Worm (Caenorhabditis elegans) whole organism, late embryonic: Measurements from ENCODE around the gene ifg-1.

ENCODE experiments used
- F13H6.1 ChIP-seq: sonication (generic microtip); optimal IDR thresholded peaks from 2 replicates; lab custom pipeline; 2016; ENCODE audit warnings: missing genetic modification characterization, missing compliant biosample characterization
- ahr-1 ChIP-seq: sonication (generic microtip); optimal IDR thresholded peaks from 2 replicates; lab custom pipeline; 2016; ENCODE audit warnings: missing genetic modification characterization, missing compliant biosample characterization
- ama-1 ChIP-seq: fragments of 150-350 bp; optimal IDR thresholded peaks from 2 replicates; lab custom pipeline; 2014
- ceh-19 ChIP-seq: fragments of 200-800 bp; sonication (Bioruptor generic); optimal IDR thresholded peaks from 2 replicates; lab custom pipeline; 2018; ENCODE audit warnings: mild to moderate bottlenecking, missing genetic modification characterization, missing compliant biosample characterization
- ceh-31 ChIP-seq: sonication (generic microtip); optimal IDR thresholded peaks from 2 replicates; lab custom pipeline; 2016; ENCODE audit warnings: missing genetic modification characterization, missing compliant biosample characterization
- ceh-9 ChIP-seq: sonication (generic microtip); optimal IDR thresholded peaks from 2 replicates; lab custom pipeline; 2016; ENCODE audit warnings: mild to moderate bottlenecking, missing genetic modification characterization, inconsistent platforms, missing compliant biosample characterization
- elt-2 ChIP-seq: sonication (generic microtip); optimal IDR thresholded peaks from 2 replicates; lab custom pipeline; 2016; ENCODE audit warnings: missing genetic modification reagents, missing genetic modification characterization, missing compliant biosample characterization
- lin-11 ChIP-seq: fragments of 200-800 bp; sonication (Bioruptor generic); optimal IDR thresholded peaks from 2 replicates; lab custom pipeline; 2018; ENCODE audit warnings: mild to moderate bottlenecking, missing genetic modification characterization, missing compliant biosample characterization
- nfya-1 ChIP-seq: sonication (generic microtip); optimal IDR thresholded peaks from 2 replicates; lab custom pipeline; 2017; ENCODE audit warnings: missing genetic modification characterization, mild to moderate bottlenecking, missing compliant biosample characterization, antibody characterized with exemption, moderate library complexity
- nhr-11 ChIP-seq: fragments of 150-350 bp; optimal IDR thresholded peaks from 2 replicates; lab custom pipeline; 2014; ENCODE audit warnings: missing biosample characterization, missing genetic modification characterization
- pax-1 ChIP-seq: fragments of 150-350 bp; optimal IDR thresholded peaks from 2 replicates; lab custom pipeline; 2014; ENCODE audit warnings: missing biosample characterization, missing genetic modification characterization
- pqm-1 ChIP-seq: sonication (generic microtip); optimal IDR thresholded peaks from 2 replicates; lab custom pipeline; 2016; ENCODE audit warnings: missing genetic modification characterization, missing compliant biosample characterization
- sdc-2 ChIP-seq: sonication (generic microtip); optimal IDR thresholded peaks from 2 replicates; lab custom pipeline; 2016; ENCODE audit warnings: missing genotype, missing genetic modification characterization, missing compliant biosample characterization
- unc-42 ChIP-seq: sonication (generic microtip); optimal IDR thresholded peaks from 2 replicates; lab custom pipeline; 2016; ENCODE audit warnings: missing genotype, missing genetic modification characterization, missing compliant biosample characterization

DNA sequence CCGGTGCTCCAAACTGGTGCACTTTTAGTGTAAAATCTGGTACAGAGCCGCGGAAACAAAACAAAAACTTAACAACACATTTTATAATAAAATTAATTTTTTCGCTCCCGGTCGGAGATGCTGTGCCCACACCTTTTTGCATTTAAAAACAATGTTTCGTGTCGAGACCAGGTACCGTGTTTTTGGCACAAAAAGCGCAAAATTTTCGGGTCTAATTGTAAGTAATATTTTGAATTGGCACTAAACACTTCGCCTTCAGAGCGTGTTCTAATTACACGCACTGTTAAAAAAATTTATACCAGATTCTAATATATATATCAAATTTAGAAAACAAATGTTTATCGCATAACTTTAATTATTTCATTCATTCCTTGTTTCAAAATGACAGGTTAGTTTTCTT, 35.6 kb upstream of the ifg-1 start, which contains the start of gene dylt-3:
- TF ChIP-seq nfya-1 (no peak), sdc-2 (tag; lab: Kevin White, UChicago) (no peak), elt-2 (no peak), pqm-1 (tag; lab: Kevin White, UChicago) (no peak), ama-1 (no peak), ceh-9 (no peak), lin-11 (tag; lab: Kevin White, UChicago) (no peak), ceh-19 (GFP tag; lab: Kevin White, UChicago) (no peak), nhr-11 (tag; lab: Kevin White, UChicago) (no peak), unc-42 (no peak), pax-1 (tag; lab: Kevin White, UChicago) (no peak), F13H6.1 (no peak), ahr-1 (tag; lab: Kevin White, UChicago) (no peak), ceh-31 (tag; lab: Kevin White, UChicago) (no peak)
